Worm (Caenorhabditis elegans) whole organism, L1 larva: ENCODE measurements around the gene F11E6.11.

Source experiments
- aha-1 ChIP-seq: fragments of 150-350 bp; optimal IDR thresholded peaks from 2 replicates; lab custom pipeline; 2014; ENCODE audit warnings: missing biosample characterization, missing genetic modification characterization
- lsy-2 ChIP-seq, 2 experiments: fragments of 150-350 bp; optimal IDR thresholded peaks; 2 replicates each; lab custom pipeline; 2014; ENCODE audit warnings: missing biosample characterization in 2 of 2, missing genetic modification characterization in 2 of 2
- mdl-1 ChIP-seq, 2 experiments: fragments of 150-350 bp; optimal IDR thresholded peaks; 2 replicates each; lab custom pipeline; 2014 to 2017; ENCODE audit warnings: missing biosample characterization in 2 of 2, missing genetic modification characterization in 2 of 2, inconsistent platforms in 1 of 2
- nhr-19 ChIP-seq: fragments of 200-800 bp; sonication (Bioruptor generic); conservative IDR thresholded peaks from 2 replicates; pipeline ENCODE4 v1.3.6; 2022; ENCODE audit warnings: missing genetic modification characterization, missing compliant biosample characterization
- nhr-76 ChIP-seq: sonication (generic microtip); optimal IDR thresholded peaks from 2 replicates; lab custom pipeline; 2017; ENCODE audit warnings: missing biosample characterization, missing genetic modification characterization
- skn-1 ChIP-seq: fragments of 150-350 bp; optimal IDR thresholded peaks from 2 replicates; lab custom pipeline; 2014; ENCODE audit warnings: missing biosample characterization, missing genetic modification characterization

- TF ChIP-seq aha-1 (no peak), skn-1 (tag; lab: Kevin White, UChicago) (no peak), mdl-1 (tag; optimal IDR thresholded peaks at IDR 0.05; lab: Kevin White, UChicago) (no peak), nhr-19 (no peak), lsy-2 (tag; optimal IDR thresholded peaks at IDR 0.05; lab: Kevin White, UChicago) (no peak), nhr-76 (tag; lab: Kevin White, UChicago) (no peak)
Measured at ce11 chrIV:17463108-17463608, 20.5 kb downstream of the F11E6.11 start, which contains the start of gene F11E6.10.
